Worm (Caenorhabditis elegans) whole organism, young adult: ENCODE results near the gene F14F9.4.

ENCODE experiments used
- B0019.2 ChIP-seq: fragments of 200-800 bp; sonication (Bioruptor generic); conservative IDR thresholded peaks from 2 replicates; pipeline ENCODE4 v1.3.6; 2022; ENCODE audit warnings: missing genetic modification reagents, missing genetic modification characterization, missing compliant biosample characterization
- C17E4.6 ChIP-seq: fragments of 200-800 bp; sonication (Bioruptor generic); IDR thresholded peaks from 2 replicates; pipeline ENCODE4 v1.3.6; 2022; ENCODE audit warnings: missing genetic modification reagents, missing genetic modification characterization, missing compliant biosample characterization
- F10E7.11 ChIP-seq: sonication (generic microtip); optimal IDR thresholded peaks from 2 replicates; lab custom pipeline; 2017; ENCODE audit warnings: mild to moderate bottlenecking, missing genetic modification characterization, moderate library complexity, missing compliant biosample characterization
- F33H1.4 ChIP-seq: fragments of 200-800 bp; sonication (Bioruptor generic); IDR thresholded peaks from 2 replicates; pipeline ENCODE4 v1.3.6; 2022; ENCODE audit warnings: missing genetic modification reagents, missing genetic modification characterization, missing compliant biosample characterization
- F49E8.2 ChIP-seq: sonication (generic microtip); optimal IDR thresholded peaks from 3 replicates; lab custom pipeline; 2017; ENCODE audit warnings: missing genetic modification characterization, mild to moderate bottlenecking, missing compliant biosample characterization, antibody characterized with exemption, moderate library complexity; ENCODE audit not compliant: insufficient read depth
- F52B5.7 ChIP-seq: sonication (generic microtip); optimal IDR thresholded peaks from 2 replicates; lab custom pipeline; 2016; ENCODE audit warnings: mild to moderate bottlenecking, missing genetic modification characterization, missing compliant biosample characterization
- T07F8.4 ChIP-seq: sonication (generic microtip); optimal IDR thresholded peaks from 2 replicates; lab custom pipeline; 2016; ENCODE audit warnings: mild to moderate bottlenecking, missing genetic modification characterization, moderate library complexity, missing compliant biosample characterization
- T26A5.8 ChIP-seq: sonication (generic microtip); optimal IDR thresholded peaks from 2 replicates; lab custom pipeline; 2016; ENCODE audit warnings: missing genetic modification characterization, missing compliant biosample characterization
- Y79H2A.3 ChIP-seq: fragments of 200-800 bp; sonication (Bioruptor generic); conservative IDR thresholded peaks from 2 replicates; pipeline ENCODE4 v1.3.6; 2022; ENCODE audit warnings: missing genetic modification reagents, missing genetic modification characterization, missing compliant biosample characterization
- Y95B8A.8 ChIP-seq: fragments of 200-800 bp; sonication (Bioruptor generic); IDR thresholded peaks from 2 replicates; pipeline ENCODE4 v1.3.6; 2022; ENCODE audit warnings: missing genetic modification reagents, missing genetic modification characterization, missing compliant biosample characterization
- akir-1 ChIP-seq: fragments of 200-800 bp; sonication (Bioruptor generic); optimal IDR thresholded peaks from 2 replicates; lab custom pipeline; 2018; ENCODE audit warnings: mild to moderate bottlenecking, missing genetic modification characterization, moderate library complexity, missing compliant biosample characterization
- aptf-2 ChIP-seq: fragments of 200-800 bp; sonication (Bioruptor generic); conservative IDR thresholded peaks from 2 replicates; pipeline ENCODE4 v1.3.6; 2022; ENCODE audit warnings: missing genetic modification reagents, missing genetic modification characterization, missing compliant biosample characterization
- attf-3 ChIP-seq: fragments of 200-800 bp; sonication (Bioruptor generic); conservative IDR thresholded peaks from 2 replicates; pipeline ENCODE4 v1.3.6; 2022; ENCODE audit warnings: missing genetic modification reagents, missing genetic modification characterization, missing compliant biosample characterization
- cebp-1 ChIP-seq, 2 experiments: fragments of 200-800 bp in 1 of 2; sonication (Bioruptor generic) in 1 of 2; sonication (generic microtip) in 1 of 2; IDR thresholded peaks in 1 of 2; optimal IDR thresholded peaks in 1 of 2; 2 replicates each; pipeline versions ENCODE4 v1.3.6 to Lab custom; 2017 to 2022; ENCODE audit warnings: missing compliant biosample characterization in 2 of 2, missing genetic modification characterization in 2 of 2, mild to moderate bottlenecking in 1 of 2, missing genetic modification reagents in 1 of 2, moderate library complexity in 1 of 2
- cebp-2 ChIP-seq: fragments of 200-800 bp; sonication (Bioruptor generic); IDR thresholded peaks from 2 replicates; pipeline ENCODE4 v1.3.6; 2022; ENCODE audit warnings: missing genetic modification characterization, missing compliant biosample characterization
- dpl-1 ChIP-seq: fragments of 150-350 bp; optimal IDR thresholded peaks from 2 replicates; lab custom pipeline; 2014; ENCODE audit warnings: missing biosample characterization, missing genetic modification reagents, missing genetic modification characterization
- efl-1 ChIP-seq: fragments of 150-350 bp; optimal IDR thresholded peaks from 2 replicates; lab custom pipeline; 2014; ENCODE audit warnings: missing biosample characterization, missing genetic modification reagents, missing genetic modification characterization
- ets-4 ChIP-seq: fragments of 200-800 bp; sonication (Bioruptor generic); optimal IDR thresholded peaks from 2 replicates; lab custom pipeline; 2018; ENCODE audit warnings: mild to moderate bottlenecking, missing genetic modification characterization, missing compliant biosample characterization
- him-1 ChIP-seq: sonication (generic microtip); optimal IDR thresholded peaks from 2 replicates; lab custom pipeline; 2016; ENCODE audit warnings: missing genotype, missing genetic modification reagents, missing genetic modification characterization, missing compliant biosample characterization
- hmg-20 ChIP-seq: fragments of 200-800 bp; sonication (Bioruptor generic); IDR thresholded peaks from 2 replicates; pipeline ENCODE4 v1.3.6; 2022; ENCODE audit warnings: missing genetic modification reagents, missing genetic modification characterization, missing compliant biosample characterization
- hsf-1 ChIP-seq: fragments of 200-800 bp; sonication (Bioruptor generic); IDR thresholded peaks from 2 replicates; pipeline ENCODE4 v1.3.6; 2022; ENCODE audit warnings: missing genetic modification reagents, missing genetic modification characterization, missing compliant biosample characterization
- let-526 ChIP-seq: fragments of 200-800 bp; sonication (Bioruptor generic); IDR thresholded peaks from 2 replicates; pipeline ENCODE4 v1.3.6; 2022; ENCODE audit warnings: missing genetic modification reagents, missing genetic modification characterization, missing compliant biosample characterization
- lin-26 ChIP-seq: fragments of 200-800 bp; sonication (Bioruptor generic); IDR thresholded peaks from 2 replicates; pipeline ENCODE4 v1.3.6; 2022; ENCODE audit warnings: missing genetic modification reagents, missing genetic modification characterization, missing compliant biosample characterization
- lin-40 ChIP-seq: sonication (generic microtip); optimal IDR thresholded peaks from 2 replicates; lab custom pipeline; 2016; ENCODE audit warnings: missing genetic modification characterization, mild to moderate bottlenecking, missing compliant biosample characterization, missing genotype, missing genetic modification reagents
- madf-6 ChIP-seq: fragments of 200-800 bp; sonication (Bioruptor generic); IDR thresholded peaks from 2 replicates; pipeline ENCODE4 v1.3.6; 2022; ENCODE audit warnings: missing genetic modification reagents, missing genetic modification characterization, missing compliant biosample characterization
- nfya-1 ChIP-seq: sonication (generic microtip); optimal IDR thresholded peaks from 2 replicates; lab custom pipeline; 2017; ENCODE audit warnings: antibody characterized with exemption, missing compliant biosample characterization, missing genetic modification characterization, borderline replicate concordance; ENCODE audit not compliant: insufficient read depth
- nfya-2 ChIP-seq: fragments of 200-800 bp; sonication (Bioruptor generic); IDR thresholded peaks from 2 replicates; pipeline ENCODE4 v1.3.6; 2022; ENCODE audit warnings: missing genetic modification reagents, missing genetic modification characterization, missing compliant biosample characterization
- nhr-120 ChIP-seq: fragments of 200-800 bp; sonication (Bioruptor generic); IDR thresholded peaks from 2 replicates; pipeline ENCODE4 v1.3.6; 2022; ENCODE audit warnings: missing genetic modification characterization, missing compliant biosample characterization
- pbrm-1 ChIP-seq: fragments of 200-800 bp; sonication (Bioruptor generic); IDR thresholded peaks from 2 replicates; pipeline ENCODE4 v1.3.6; 2022; ENCODE audit warnings: missing genetic modification reagents, missing genetic modification characterization, missing compliant biosample characterization
- rec-8 ChIP-seq, 2 experiments: sonication (generic microtip); optimal IDR thresholded peaks; 2 replicates each; lab custom pipeline; 2016; ENCODE audit warnings: mild to moderate bottlenecking in 2 of 2, missing genetic modification characterization in 2 of 2, missing genetic modification reagents in 2 of 2, missing genotype in 2 of 2, missing biosample characterization in 1 of 2, missing compliant biosample characterization in 1 of 2, moderate library complexity in 1 of 2
- rpc-1 ChIP-seq, 2 experiments: fragments of 150-350 bp in 1 of 2; sonication (generic microtip) in 1 of 2; optimal IDR thresholded peaks; 2 replicates each; lab custom pipeline; 2014 to 2018; ENCODE audit warnings: missing biosample characterization in 1 of 2, missing genetic modification characterization in 1 of 2, missing genetic modification reagents in 1 of 2, missing genotype in 1 of 2
- sea-2 ChIP-seq: fragments of 200-800 bp; sonication (Bioruptor generic); IDR thresholded peaks from 2 replicates; pipeline ENCODE4 v1.3.6; 2022; ENCODE audit warnings: missing genetic modification characterization, missing compliant biosample characterization
- sptf-2 ChIP-seq: fragments of 200-800 bp; sonication (Bioruptor generic); optimal IDR thresholded peaks from 2 replicates; lab custom pipeline; 2018; ENCODE audit warnings: mild to moderate bottlenecking, missing genetic modification characterization, missing compliant biosample characterization
- zfh-2 ChIP-seq: fragments of 200-800 bp; sonication (Bioruptor generic); conservative IDR thresholded peaks from 2 replicates; pipeline ENCODE4 v1.3.6; 2022; ENCODE audit warnings: missing genetic modification reagents, missing genetic modification characterization, missing compliant biosample characterization
- ztf-22 ChIP-seq: fragments of 200-800 bp; sonication (Bioruptor generic); optimal IDR thresholded peaks from 2 replicates; lab custom pipeline; 2018; ENCODE audit warnings: mild to moderate bottlenecking, missing genetic modification characterization, moderate library complexity, missing compliant biosample characterization
- ztf-3 ChIP-seq: fragments of 200-800 bp; sonication (Bioruptor generic); optimal IDR thresholded peaks from 2 replicates; lab custom pipeline; 2018; ENCODE audit warnings: mild to moderate bottlenecking, missing genetic modification characterization, missing compliant biosample characterization

The F14F9.4 gene

DNA sequence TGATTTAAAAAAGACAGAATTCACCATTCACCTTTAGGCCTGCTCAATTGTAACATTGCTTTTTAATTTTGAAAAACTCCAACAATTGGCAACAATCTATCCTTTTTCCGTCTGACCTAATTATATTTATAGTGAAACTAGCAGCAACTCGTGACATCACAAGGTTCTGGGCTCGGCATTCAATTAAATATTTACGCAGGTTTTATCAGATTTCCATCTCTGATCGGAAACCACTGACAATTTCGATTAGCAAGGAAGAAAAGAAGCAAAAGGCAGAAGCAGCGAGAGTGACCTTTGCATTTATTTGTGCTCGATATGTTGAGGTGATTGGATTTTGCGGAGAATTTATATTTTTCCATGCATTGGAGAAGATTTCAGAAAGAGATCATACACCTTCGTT is 42.2 kb upstream of the F14F9.4 start:
- TF ChIP-seq F52B5.7 (tag; lab: Kevin White, UChicago) = no peak
- TF ChIP-seq ets-4 (GFP tag; lab: Kevin White, UChicago) = no peak
- no peak for TF ChIP-seq C17E4.6
- no peak for TF ChIP-seq cebp-1 (GFP tag; IDR thresholded peaks at IDR 0.05; lab: Robert Waterston, UW)
- no peak for TF ChIP-seq cebp-1 (tag; optimal IDR thresholded peaks at IDR 0.05; lab: Kevin White, UChicago)
- TF ChIP-seq F10E7.11 = no peak
- no peak for TF ChIP-seq lin-40 (tag; lab: Kevin White, UChicago)
- TF ChIP-seq T26A5.8 (tag; lab: Kevin White, UChicago) = no peak
- TF ChIP-seq nfya-2 (GFP tag; lab: Robert Waterston, UW) = no peak
- no peak for TF ChIP-seq efl-1
- no peak for TF ChIP-seq rec-8 (tag; optimal IDR thresholded peaks at IDR 0.05; lab: Kevin White, UChicago)
- no peak for TF ChIP-seq F33H1.4 (GFP tag; lab: Robert Waterston, UW)
- TF ChIP-seq dpl-1 (GFP tag; lab: Kevin White, UChicago) = no peak
- no peak for TF ChIP-seq Y95B8A.8 (GFP tag; lab: Robert Waterston, UW)
- TF ChIP-seq let-526 = no peak
- no peak for TF ChIP-seq ztf-3 (GFP tag; lab: Kevin White, UChicago)
- no peak for TF ChIP-seq T07F8.4 (tag; lab: Kevin White, UChicago)
- TF ChIP-seq Y79H2A.3 (GFP tag; lab: Robert Waterston, UW) = no peak

ce11 chrV:5097035-5097434 is 35.5 kb upstream of the F14F9.4 start, which contains the start of gene C04F5.2:
Gene C04F5.2, minus strand, starts transcription at chrV:5097135.
- TF ChIP-seq madf-6 (GFP tag; lab: Robert Waterston, UW) (no peak), F49E8.2 (tag; lab: Kevin White, UChicago) (no peak), ztf-3 (GFP tag; lab: Kevin White, UChicago) (no peak), pbrm-1 (GFP tag; lab: Robert Waterston, UW) (no peak), hsf-1 (GFP tag; lab: Robert Waterston, UW) (no peak), ztf-22 (no peak), rpc-1 (optimal IDR thresholded peaks at IDR 0.05; lab: Kevin White, UChicago) (no peak), rpc-1 (tag; optimal IDR thresholded peaks at IDR 0.05; lab: Kevin White, UChicago) (no peak), let-526 (no peak), zfh-2 (GFP tag; lab: Robert Waterston, UW) (no peak), him-1 (tag; lab: Kevin White, UChicago) (no peak), F52B5.7 (tag; lab: Kevin White, UChicago) (no peak), B0019.2 (GFP tag; lab: Robert Waterston, UW) (no peak), akir-1 (GFP tag; lab: Kevin White, UChicago) (no peak), attf-3 (GFP tag; lab: Robert Waterston, UW) (no peak), aptf-2 (GFP tag; lab: Robert Waterston, UW) (no peak)

- TF ChIP-seq sea-2 (no peak), pbrm-1 (GFP tag; lab: Robert Waterston, UW) (no peak), C17E4.6 (no peak), lin-26 (GFP tag; lab: Robert Waterston, UW) (no peak), cebp-2 (GFP tag; lab: Robert Waterston, UW) (no peak)
Observed at ce11 chrV:5098925-5099324, 33.6 kb upstream of the F14F9.4 start, which contains the start of gene unc-46. Gene unc-46, minus strand, starts transcription at chrV:5099025.

ce11 chrV:5102017-5102416 is 30.5 kb upstream of the F14F9.4 start, which contains the start of gene srab-1:
Gene srab-1, minus strand, starts transcription at chrV:5102117.
- TF ChIP-seq attf-3 (GFP tag; lab: Robert Waterston, UW) (no peak), nhr-120 (GFP tag; lab: Robert Waterston, UW) (no peak), hmg-20 (GFP tag; lab: Robert Waterston, UW) (no peak), nfya-1 (tag; lab: Kevin White, UChicago) (no peak), sptf-2 (no peak)
